Fruit fly (Drosophila melanogaster) whole organism, embryonic: Measurements from ENCODE around the gene Pif1A.

Experiments used
- ATbp ChIP-seq: fragments of 200-800 bp; sonication (Bioruptor generic); optimal IDR thresholded peaks from 2 replicates; lab custom pipeline; 2017; ENCODE audit warnings: missing biosample characterization, mild to moderate bottlenecking, missing genetic modification characterization, missing genetic modification reagents
- Aef1 ChIP-seq: fragments of 200-800 bp; sonication (Bioruptor generic); IDR thresholded peaks from 3 replicates; pipeline ENCODE4 v1.3.6; 2022; ENCODE audit warnings: missing biosample characterization, missing genetic modification characterization
- Asciz ChIP-seq: fragments of 200-800 bp; sonication (Bioruptor generic); optimal IDR thresholded peaks from 2 replicates; lab custom pipeline; 2017; ENCODE audit warnings: missing biosample characterization, mild to moderate bottlenecking, missing genetic modification characterization, missing genetic modification reagents
- B-H1 ChIP-seq: fragments of 200-800 bp; sonication (Bioruptor generic); IDR thresholded peaks from 3 replicates; pipeline ENCODE4 v1.3.6; 2022; ENCODE audit warnings: missing biosample characterization, missing genetic modification characterization
- CG10274 ChIP-seq: fragments of 200-800 bp; sonication (Bioruptor generic); optimal IDR thresholded peaks from 3 replicates; lab custom pipeline; 2017; ENCODE audit warnings: missing biosample characterization, mild to moderate bottlenecking, missing genetic modification characterization
- CG10979 ChIP-seq: fragments of 200-800 bp; sonication (Bioruptor generic); optimal IDR thresholded peaks from 2 replicates; lab custom pipeline; 2018; ENCODE audit warnings: missing biosample characterization, mild to moderate bottlenecking, missing genetic modification characterization, moderate library complexity
- CG11695 ChIP-seq: fragments of 200-800 bp; sonication (Bioruptor generic); IDR thresholded peaks from 3 replicates; pipeline ENCODE4 v1.3.6; 2022; ENCODE audit warnings: missing biosample characterization, missing genetic modification characterization
- CG12219 ChIP-seq: fragments of 200-800 bp; sonication (Bioruptor generic); optimal IDR thresholded peaks from 3 replicates; lab custom pipeline; 2018; ENCODE audit warnings: missing biosample characterization, mild to moderate bottlenecking, missing genetic modification characterization
- CG17829 ChIP-seq: fragments of 200-800 bp; optimal IDR thresholded peaks from 2 replicates; lab custom pipeline; 2019; ENCODE audit warnings: missing biosample characterization, mild to moderate bottlenecking, missing genetic modification characterization, moderate library complexity
- CG17912 ChIP-seq: fragments of 200-800 bp; sonication (Bioruptor generic); optimal IDR thresholded peaks from 2 replicates; lab custom pipeline; 2018; ENCODE audit warnings: missing biosample characterization, mild to moderate bottlenecking, missing genetic modification characterization
- CG2712 ChIP-seq: fragments of 200-800 bp; optimal IDR thresholded peaks from 3 replicates; lab custom pipeline; 2019; ENCODE audit warnings: missing biosample characterization, mild to moderate bottlenecking, missing genetic modification characterization, moderate library complexity
- CG30020 ChIP-seq: fragments of 200-800 bp; optimal IDR thresholded peaks from 2 replicates; lab custom pipeline; 2019; ENCODE audit warnings: missing biosample characterization, mild to moderate bottlenecking, missing genetic modification characterization, moderate library complexity
- CG30403 ChIP-seq: fragments of 200-800 bp; sonication (Bioruptor generic); optimal IDR thresholded peaks from 3 replicates; lab custom pipeline; 2016; ENCODE audit warnings: missing biosample characterization, missing genetic modification characterization
- CG32767 ChIP-seq: fragments of 200-800 bp; sonication (Bioruptor generic); IDR thresholded peaks from 2 replicates; pipeline ENCODE4 v1.3.6; 2022; ENCODE audit warnings: missing biosample characterization, missing genetic modification characterization
- CG4820 ChIP-seq: fragments of 200-800 bp; sonication (Bioruptor generic); optimal IDR thresholded peaks from 3 replicates; lab custom pipeline; 2016; ENCODE audit warnings: missing biosample characterization, missing genetic modification characterization
- CG6813 ChIP-seq: fragments of 200-800 bp; sonication (Bioruptor generic); optimal IDR thresholded peaks from 2 replicates; lab custom pipeline; 2017; ENCODE audit warnings: missing biosample characterization, missing genetic modification characterization, mild to moderate bottlenecking, moderate library complexity, missing genetic modification reagents
- Drgx ChIP-seq: fragments of 200-800 bp; sonication (Bioruptor generic); IDR thresholded peaks from 2 replicates; pipeline ENCODE4 v1.3.6; 2022; ENCODE audit warnings: missing biosample characterization, missing genetic modification characterization
- E2f1 ChIP-seq: fragments of 200-800 bp; sonication (Bioruptor generic); IDR thresholded peaks from 2 replicates; pipeline ENCODE4 v1.3.6; 2022; ENCODE audit warnings: missing biosample characterization, missing genetic modification characterization
- E2f2 ChIP-seq: fragments of 200-800 bp; sonication (Bioruptor generic); IDR thresholded peaks from 2 replicates; pipeline ENCODE4 v1.3.6; 2022; ENCODE audit warnings: missing biosample characterization, missing genetic modification characterization
- H2.0 ChIP-seq: fragments of 200-800 bp; sonication (Bioruptor generic); IDR thresholded peaks from 2 replicates; pipeline ENCODE4 v1.3.6; 2022; ENCODE audit warnings: missing biosample characterization, missing genetic modification characterization
- Lhr ChIP-seq: fragments of 200-800 bp; sonication (Bioruptor generic); optimal IDR thresholded peaks from 3 replicates; lab custom pipeline; 2017; ENCODE audit warnings: mild to moderate bottlenecking, missing biosample characterization, missing genetic modification reagents, missing genetic modification characterization
- NFAT ChIP-seq: fragments of 200-800 bp; sonication (Bioruptor generic); IDR thresholded peaks from 2 replicates; pipeline ENCODE4 v1.3.6; 2022; ENCODE audit warnings: missing biosample characterization, missing genetic modification characterization
- Rfx ChIP-seq: fragments of 200-800 bp; sonication (Bioruptor generic); IDR thresholded peaks from 2 replicates; pipeline ENCODE4 v1.3.6; 2022; ENCODE audit warnings: missing biosample characterization, missing genetic modification characterization
- Spps ChIP-seq: fragments of 200-800 bp; sonication (Bioruptor generic); optimal IDR thresholded peaks from 2 replicates; lab custom pipeline; 2018; ENCODE audit warnings: missing biosample characterization, mild to moderate bottlenecking, missing genetic modification characterization
- Xrp1 ChIP-seq: fragments of 200-800 bp; sonication (Bioruptor generic); IDR thresholded peaks from 2 replicates; pipeline ENCODE4 v1.3.6; 2022; ENCODE audit warnings: missing biosample characterization, missing genetic modification characterization
- ci ChIP-seq: fragments of 200-800 bp; sonication (Bioruptor generic); IDR thresholded peaks from 3 replicates; pipeline ENCODE4 v1.3.6; 2022; ENCODE audit warnings: missing biosample characterization, missing genetic modification characterization
- cwo ChIP-seq: fragments of 200-800 bp; sonication (Bioruptor generic); optimal IDR thresholded peaks from 3 replicates; lab custom pipeline; 2017; ENCODE audit warnings: missing biosample characterization, missing genetic modification characterization, mild to moderate bottlenecking, moderate library complexity, missing genetic modification reagents
- dimm ChIP-seq: fragments of 200-800 bp; sonication (Bioruptor generic); IDR thresholded peaks from 2 replicates; pipeline ENCODE4 v1.3.6; 2022; ENCODE audit warnings: missing biosample characterization, missing genetic modification characterization
- dysf ChIP-seq: fragments of 200-800 bp; sonication (Bioruptor generic); IDR thresholded peaks from 3 replicates; pipeline ENCODE4 v1.3.6; 2022; ENCODE audit warnings: missing biosample characterization, missing genetic modification characterization
- exex ChIP-seq: fragments of 200-800 bp; sonication (Bioruptor generic); optimal IDR thresholded peaks from 4 replicates; lab custom pipeline; 2018; ENCODE audit warnings: missing biosample characterization, mild to moderate bottlenecking, missing genetic modification characterization, moderate library complexity
- gce ChIP-seq: fragments of 200-800 bp; sonication (Bioruptor generic); IDR thresholded peaks from 3 replicates; pipeline ENCODE4 v1.3.6; 2022; ENCODE audit warnings: missing biosample characterization, missing genetic modification characterization
- gcm2 ChIP-seq: fragments of 200-800 bp; sonication (Bioruptor generic); optimal IDR thresholded peaks from 2 replicates; lab custom pipeline; 2016; ENCODE audit warnings: missing biosample characterization, missing genetic modification characterization
- grn ChIP-seq: fragments of 200-800 bp; sonication (Bioruptor generic); optimal IDR thresholded peaks from 3 replicates; lab custom pipeline; 2017; ENCODE audit warnings: missing biosample characterization, missing genetic modification characterization
- gsb ChIP-seq: fragments of 200-800 bp; sonication (Bioruptor generic); IDR thresholded peaks from 2 replicates; pipeline ENCODE4 v1.3.6; 2022; ENCODE audit warnings: missing biosample characterization, missing genetic modification characterization
- gsb-n ChIP-seq: fragments of 200-800 bp; sonication (Bioruptor generic); optimal IDR thresholded peaks from 3 replicates; lab custom pipeline; 2018; ENCODE audit warnings: missing biosample characterization, mild to moderate bottlenecking, missing genetic modification characterization
- jigr1 ChIP-seq: fragments of 200-800 bp; sonication (Bioruptor generic); IDR thresholded peaks from 3 replicates; pipeline ENCODE4 v1.3.6; 2022; ENCODE audit warnings: missing biosample characterization, missing genetic modification characterization
- kah ChIP-seq: fragments of 200-800 bp; sonication (Bioruptor generic); optimal IDR thresholded peaks from 2 replicates; lab custom pipeline; 2018; ENCODE audit warnings: missing biosample characterization, mild to moderate bottlenecking, missing genetic modification characterization
- ken ChIP-seq: fragments of 200-800 bp; sonication (Bioruptor generic); IDR thresholded peaks from 3 replicates; pipeline ENCODE4 v1.3.6; 2022; ENCODE audit warnings: missing biosample characterization, missing genetic modification characterization
- lab ChIP-seq: fragments of 200-800 bp; sonication (Bioruptor generic); optimal IDR thresholded peaks from 3 replicates; lab custom pipeline; 2017; ENCODE audit warnings: missing biosample characterization, missing genetic modification characterization, mild to moderate bottlenecking, moderate library complexity, missing genetic modification reagents
- lmd ChIP-seq: fragments of 200-800 bp; sonication (Bioruptor generic); IDR thresholded peaks from 2 replicates; pipeline ENCODE4 v1.3.6; 2022; ENCODE audit warnings: missing biosample characterization, missing genetic modification characterization
- nerfin-2 ChIP-seq: fragments of 200-800 bp; sonication (Bioruptor generic); IDR thresholded peaks from 2 replicates; pipeline ENCODE4 v1.3.6; 2022; ENCODE audit warnings: missing biosample characterization, missing genetic modification characterization; ENCODE audit not compliant: partially characterized antibody
- nmo ChIP-seq: fragments of 200-800 bp; sonication (Bioruptor generic); optimal IDR thresholded peaks from 2 replicates; lab custom pipeline; 2018; ENCODE audit warnings: missing biosample characterization, mild to moderate bottlenecking, missing genetic modification characterization, moderate library complexity
- pan ChIP-seq, 4 experiments: fragments of >200 bp in 3 of 4; fragments of 200-800 bp in 1 of 4; sonication (Bioruptor generic) in 1 of 4; optimal IDR thresholded peaks in 3 of 4; IDR thresholded peaks in 1 of 4; 2 replicates each; pipeline versions ENCODE4 v1.3.6 to Lab custom; 2017 to 2022; ENCODE audit warnings: missing biosample characterization in 2 of 4, missing genetic modification characterization in 2 of 4, mixed read lengths in 1 of 4
- salm ChIP-seq: fragments of 200-800 bp; sonication (Bioruptor generic); optimal IDR thresholded peaks from 2 replicates; lab custom pipeline; 2018; ENCODE audit warnings: missing biosample characterization, mild to moderate bottlenecking, missing genetic modification characterization
- stc ChIP-seq: fragments of 200-800 bp; sonication (Bioruptor generic); IDR thresholded peaks from 2 replicates; pipeline ENCODE4 v1.3.6; 2022; ENCODE audit warnings: missing biosample characterization, missing genetic modification characterization
- tin ChIP-seq: fragments of 200-800 bp; sonication (Bioruptor generic); optimal IDR thresholded peaks from 3 replicates; lab custom pipeline; 2016; ENCODE audit warnings: missing biosample characterization, missing genetic modification characterization
- tio ChIP-seq: fragments of 200-800 bp; sonication (Bioruptor generic); optimal IDR thresholded peaks from 2 replicates; lab custom pipeline; 2017; ENCODE audit warnings: missing biosample characterization, missing genetic modification characterization, inconsistent platforms
- vvl ChIP-seq: fragments of 200-800 bp; sonication (Bioruptor generic); IDR thresholded peaks from 2 replicates; pipeline ENCODE4 v1.3.6; 2022; ENCODE audit warnings: missing biosample characterization, missing genetic modification characterization
- wdn ChIP-seq: fragments of 200-800 bp; sonication (Bioruptor generic); IDR thresholded peaks from 2 replicates; pipeline ENCODE4 v1.3.6; 2022; ENCODE audit warnings: missing biosample characterization, missing genetic modification characterization

The Pif1A gene

DNA sequence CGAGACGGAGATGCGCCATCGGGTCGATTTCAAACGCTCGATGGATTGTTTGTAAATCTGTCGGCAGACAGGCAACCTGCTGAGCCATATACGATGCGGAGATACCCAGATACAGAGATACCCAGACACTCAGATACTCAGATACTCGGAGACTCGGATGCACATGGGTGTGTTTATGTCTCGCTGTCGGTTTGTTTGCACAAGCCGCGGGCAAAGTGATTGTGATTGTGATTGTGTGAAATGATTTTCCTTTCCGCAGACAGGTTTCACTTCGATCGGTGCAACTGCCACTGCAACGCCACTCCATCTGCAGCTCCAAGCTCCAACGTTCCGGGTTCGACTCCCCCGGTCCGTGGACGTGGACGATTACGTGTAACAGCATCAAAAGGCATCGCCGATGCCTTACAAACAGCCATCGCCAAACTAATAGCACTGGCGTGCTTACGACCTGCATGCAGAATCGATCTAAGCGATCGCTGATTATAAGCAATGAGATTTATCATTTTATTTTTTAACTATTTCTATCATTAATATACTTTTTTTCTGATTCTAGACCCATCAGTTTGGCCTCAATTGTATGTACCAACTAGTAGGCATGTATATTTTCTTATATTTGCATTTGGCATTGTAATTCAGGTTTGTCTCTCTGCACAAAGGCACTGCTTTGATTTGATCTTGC, 12.1 kb downstream of the Pif1A start (continued):
- TF ChIP-seq Lhr (GFP tag; lab: Kevin White, UChicago) (no peak), vvl (peak; percentile 86), CG32767 (GFP tag; lab: Robert Waterston, UW) (peak; percentile 11; the same call in 1 of the 2 replicates), ci (GFP tag; lab: Robert Waterston, UW) (peak; percentile 82), dysf (GFP tag; lab: Robert Waterston, UW) (peak; percentile 75), gsb-n (tag; lab: Kevin White, UChicago) (peak; percentile 2), Aef1 (0 out of 3 replicates have a peak, but pooled peaks have one; percentile 33), salm (tag; lab: Kevin White, UChicago) (peak; percentile 22), CG12219 (GFP tag; lab: Kevin White, UChicago) (peak; percentile 30), nmo (GFP tag; lab: Kevin White, UChicago) (peak; percentile 61), lab (GFP tag; lab: Kevin White, UChicago) (peak; percentile 40), nerfin-2 (no peak), pan (optimal IDR thresholded peaks at IDR 0.05; lab: Kevin White, UChicago) (no peak), pan (GFP tag; optimal IDR thresholded peaks at IDR 0.05 in 1 of 2, IDR thresholded peaks at IDR 0.05 in 1 of 2) (peak in 1 of 2 experiments; percentile 88), CG6813 (GFP tag; lab: Kevin White, UChicago) (peak; percentile 32), ATbp (GFP tag; lab: Kevin White, UChicago) (peak; percentile 63), CG4820 (GFP tag; lab: Kevin White, UChicago) (peak; percentile 31), cwo (GFP tag; lab: Kevin White, UChicago) (peak; percentile 18), stc (GFP tag; lab: Robert Waterston, UW) (peak; percentile 82), Asciz (GFP tag; lab: Kevin White, UChicago) (peak; percentile 40), Xrp1 (GFP tag; lab: Robert Waterston, UW) (peak; percentile 62), CG17829 (tag; lab: Kevin White, UChicago) (peak; percentile 62), CG11695 (GFP tag; lab: Robert Waterston, UW) (peak; percentile 52; the same call in 1 of the 3 replicates), Spps (tag; lab: Kevin White, UChicago) (peak; percentile 30), grn (GFP tag; lab: Kevin White, UChicago) (peak; percentile 25), tin (GFP tag; lab: Kevin White, UChicago) (peak; percentile 26), wdn (GFP tag; lab: Robert Waterston, UW) (0 out of 2 replicates have a peak, but pooled peaks have one; percentile 16), Drgx (GFP tag; lab: Robert Waterston, UW) (peak; percentile 91), exex (tag; lab: Kevin White, UChicago) (no peak), B-H1 (peak; percentile 56; the same call in 2 of the 3 replicates), lmd (GFP tag; lab: Robert Waterston, UW) (peak; percentile 71), dimm (peak; percentile 71), NFAT (0 out of 2 replicates have a peak, but pooled peaks have one; percentile 5), kah (peak; percentile 7), E2f2 (GFP tag; lab: Robert Waterston, UW) (0 out of 2 replicates have a peak, but pooled peaks have one; percentile 20), CG30403 (GFP tag; lab: Kevin White, UChicago) (peak; percentile 41), CG10979 (tag; lab: Kevin White, UChicago) (peak; percentile 53), jigr1 (GFP tag; lab: Robert Waterston, UW) (peak; percentile 65; the same call in 2 of the 3 replicates), ken (peak; percentile 54; the same call in 2 of the 3 replicates), gce (GFP tag; lab: Robert Waterston, UW) (peak; percentile 70; the same call in 1 of the 3 replicates), H2.0 (GFP tag; lab: Robert Waterston, UW) (peak; percentile 72), CG2712 (peak; percentile 76), Rfx (GFP tag; lab: Robert Waterston, UW) (0 out of 2 replicates have a peak, but pooled peaks have one; percentile 33), gsb (GFP tag; lab: Robert Waterston, UW) (no peak), tio (peak; percentile 30), CG17912 (GFP tag; lab: Kevin White, UChicago) (no peak), CG30020 (tag; lab: Kevin White, UChicago) (no peak), gcm2 (GFP tag; lab: Kevin White, UChicago) (peak; percentile 25), CG10274 (GFP tag; lab: Kevin White, UChicago) (no peak), E2f1 (GFP tag; lab: Robert Waterston, UW) (peak; percentile 67)
